Worm (Caenorhabditis elegans) whole organism, L4 larva: ENCODE results near the gene clec-162.

ENCODE experiments used
- D1046.2 ChIP-seq: fragments of 200-800 bp; sonication (Bioruptor generic); IDR thresholded peaks from 2 replicates; pipeline ENCODE4 v1.3.6; 2022; ENCODE audit warnings: missing genetic modification characterization, missing compliant biosample characterization
- F10B5.3 ChIP-seq: sonication (generic microtip); optimal IDR thresholded peaks from 2 replicates; lab custom pipeline; 2016; ENCODE audit warnings: mild to moderate bottlenecking, missing genetic modification characterization, missing compliant biosample characterization
- F26F4.8 ChIP-seq: fragments of 200-800 bp; sonication (Bioruptor generic); conservative IDR thresholded peaks from 2 replicates; pipeline ENCODE4 v1.3.6; 2022; ENCODE audit warnings: missing genetic modification characterization, missing compliant biosample characterization
- Y48G9A.11 ChIP-seq: fragments of 200-800 bp; sonication (Bioruptor generic); IDR thresholded peaks from 2 replicates; pipeline ENCODE4 v1.3.6; 2022; ENCODE audit warnings: missing genetic modification reagents, missing genetic modification characterization, missing compliant biosample characterization
- Y75B8A.6 ChIP-seq: fragments of 200-800 bp; sonication (Bioruptor generic); IDR thresholded peaks from 2 replicates; pipeline ENCODE4 v1.3.6; 2022; ENCODE audit warnings: missing genetic modification reagents, missing genetic modification characterization, missing compliant biosample characterization
- aha-1 ChIP-seq: fragments of 150-350 bp; peaks from one replicate; lab custom pipeline; 2014; ENCODE audit warnings: missing biosample characterization, missing genetic modification characterization
- attf-4 ChIP-seq: sonication (generic microtip); optimal IDR thresholded peaks from 3 replicates; lab custom pipeline; 2017; ENCODE audit warnings: missing biosample characterization, missing genetic modification characterization
- ceh-44 ChIP-seq: fragments of 200-800 bp; sonication (Bioruptor generic); IDR thresholded peaks from 2 replicates; pipeline ENCODE4 v1.3.6; 2022; ENCODE audit warnings: missing genetic modification reagents, missing genetic modification characterization, missing compliant biosample characterization
- ceh-82 ChIP-seq: sonication (generic microtip); optimal IDR thresholded peaks from 2 replicates; lab custom pipeline; 2017; ENCODE audit warnings: missing biosample characterization, missing genetic modification characterization
- ces-1 ChIP-seq: fragments of 150-350 bp; sonication (generic microtip); optimal IDR thresholded peaks from 4 replicates; lab custom pipeline; 2014; ENCODE audit warnings: missing biosample characterization, missing genetic modification reagents, missing genetic modification characterization
- daf-16 ChIP-seq, 3 experiments: sonication (generic microtip); optimal IDR thresholded peaks; 2 replicates each; lab custom pipeline; 2016 to 2017; ENCODE audit warnings: missing genetic modification characterization in 3 of 3, missing genetic modification reagents in 3 of 3, mild to moderate bottlenecking in 2 of 3, missing compliant biosample characterization in 2 of 3, missing biosample characterization in 1 of 3, moderate library complexity in 1 of 3
- dmd-6 ChIP-seq: fragments of 200-800 bp; sonication (Bioruptor generic); IDR thresholded peaks from 2 replicates; pipeline ENCODE4 v1.3.6; 2022; ENCODE audit warnings: missing genetic modification reagents, missing genetic modification characterization, missing compliant biosample characterization
- dmd-8 ChIP-seq: fragments of 200-800 bp; sonication (Bioruptor generic); IDR thresholded peaks from 2 replicates; pipeline ENCODE4 v1.3.6; 2022; ENCODE audit warnings: missing genetic modification characterization, missing compliant biosample characterization
- dpl-1 ChIP-seq: fragments of 150-350 bp; optimal IDR thresholded peaks from 2 replicates; lab custom pipeline; 2014; ENCODE audit warnings: missing biosample characterization, missing genetic modification reagents, missing genetic modification characterization
- dve-1 ChIP-seq: sonication (generic microtip); optimal IDR thresholded peaks from 2 replicates; lab custom pipeline; 2017; ENCODE audit warnings: antibody characterized with exemption, mild to moderate bottlenecking, missing genetic modification characterization, missing compliant biosample characterization; ENCODE audit not compliant: insufficient read depth
- hif-1 ChIP-seq, 2 experiments: sonication (generic microtip); optimal IDR thresholded peaks; 2 replicates each; lab custom pipeline; 2016 to 2017; ENCODE audit warnings: missing compliant biosample characterization in 2 of 2, missing genetic modification characterization in 2 of 2, missing genetic modification reagents in 2 of 2, missing genotype in 2 of 2, mild to moderate bottlenecking in 1 of 2
- hlh-11 ChIP-seq: fragments of 200-800 bp; sonication (Bioruptor generic); optimal IDR thresholded peaks from 2 replicates; lab custom pipeline; 2018; ENCODE audit warnings: mild to moderate bottlenecking, missing genetic modification characterization, missing compliant biosample characterization
- hlh-30 ChIP-seq: sonication (generic microtip); optimal IDR thresholded peaks from 2 replicates; lab custom pipeline; 2017; ENCODE audit warnings: antibody characterized with exemption, mild to moderate bottlenecking, missing genetic modification characterization, missing compliant biosample characterization; ENCODE audit not compliant: insufficient read depth
- hmg-1.1 ChIP-seq: fragments of 200-800 bp; sonication (Bioruptor generic); IDR thresholded peaks from 2 replicates; pipeline ENCODE4 v1.3.6; 2022; ENCODE audit warnings: missing genetic modification reagents, missing genetic modification characterization, missing compliant biosample characterization
- lin-1 ChIP-seq: fragments of 200-800 bp; sonication (Bioruptor generic); IDR thresholded peaks from 2 replicates; pipeline ENCODE4 v1.3.6; 2022; ENCODE audit warnings: missing genetic modification reagents, missing genetic modification characterization, missing compliant biosample characterization
- lin-13 ChIP-seq: fragments of 150-350 bp; optimal IDR thresholded peaks from 2 replicates; lab custom pipeline; 2014; ENCODE audit warnings: missing biosample characterization, missing genetic modification reagents, missing genetic modification characterization
- lin-15B ChIP-seq: fragments of 150-350 bp; sonication (generic microtip); optimal IDR thresholded peaks from 3 replicates; lab custom pipeline; 2014; ENCODE audit warnings: missing biosample characterization, missing genetic modification characterization
- madf-5 ChIP-seq, 2 experiments: fragments of 200-800 bp; sonication (Bioruptor generic); IDR thresholded peaks; 2 replicates each; pipeline ENCODE4 v1.3.6; 2022; ENCODE audit warnings: missing compliant biosample characterization in 2 of 2, missing genetic modification characterization in 2 of 2
- mdl-1 ChIP-seq, 2 experiments: fragments of 150-350 bp in 1 of 2; sonication (generic microtip) in 1 of 2; optimal IDR thresholded peaks; 2 replicates each; lab custom pipeline; 2014 to 2017; ENCODE audit warnings: missing biosample characterization in 2 of 2, missing genetic modification characterization in 2 of 2
- mep-1 ChIP-seq: fragments of 150-350 bp; sonication (generic microtip); optimal IDR thresholded peaks from 3 replicates; lab custom pipeline; 2014; ENCODE audit warnings: missing biosample characterization, missing genetic modification characterization
- mes-2 ChIP-seq: sonication (generic microtip); optimal IDR thresholded peaks from 2 replicates; lab custom pipeline; 2016; ENCODE audit warnings: missing genotype, mild to moderate bottlenecking, missing genetic modification characterization, missing compliant biosample characterization; ENCODE audit not compliant: poor library complexity, severe bottlenecking
- nhr-11 ChIP-seq: fragments of 150-350 bp; optimal IDR thresholded peaks from 2 replicates; lab custom pipeline; 2014; ENCODE audit warnings: missing biosample characterization, missing genetic modification characterization
- nhr-111 ChIP-seq: fragments of 200-800 bp; sonication (Bioruptor generic); optimal IDR thresholded peaks from 2 replicates; lab custom pipeline; 2018; ENCODE audit warnings: mild to moderate bottlenecking, missing genetic modification characterization, missing compliant biosample characterization
- nhr-25 ChIP-seq: sonication (generic microtip); optimal IDR thresholded peaks from 2 replicates; lab custom pipeline; 2017; ENCODE audit warnings: missing genetic modification characterization, mild to moderate bottlenecking, missing compliant biosample characterization, antibody characterized with exemption, moderate library complexity, borderline replicate concordance; ENCODE audit not compliant: insufficient read depth
- nhr-28 ChIP-seq: fragments of 150-350 bp; optimal IDR thresholded peaks from 2 replicates; lab custom pipeline; 2014; ENCODE audit warnings: missing biosample characterization, missing genetic modification characterization
- nhr-41 ChIP-seq: fragments of 200-800 bp; sonication (Bioruptor generic); IDR thresholded peaks from 2 replicates; pipeline ENCODE4 v1.3.6; 2022; ENCODE audit warnings: missing genetic modification reagents, missing genetic modification characterization, missing compliant biosample characterization
- nhr-48 ChIP-seq: sonication (generic microtip); optimal IDR thresholded peaks from 2 replicates; lab custom pipeline; 2016; ENCODE audit warnings: mild to moderate bottlenecking, missing genetic modification characterization, missing compliant biosample characterization
- nhr-77 ChIP-seq: fragments of 150-350 bp; optimal IDR thresholded peaks from 2 replicates; lab custom pipeline; 2014; ENCODE audit warnings: missing biosample characterization, missing genetic modification characterization
- skn-1 ChIP-seq: fragments of 150-350 bp; optimal IDR thresholded peaks from 2 replicates; lab custom pipeline; 2014; ENCODE audit warnings: missing biosample characterization, missing genetic modification characterization
- spr-1 ChIP-seq: sonication (generic microtip); optimal IDR thresholded peaks from 2 replicates; lab custom pipeline; 2016; ENCODE audit warnings: mild to moderate bottlenecking, missing genetic modification characterization, missing compliant biosample characterization
- unc-62 ChIP-seq, 3 experiments: fragments of 150-350 bp in 1 of 3; sonication (generic microtip); optimal IDR thresholded peaks in 2 of 3; peaks in 1 of 3; 1 replicate in 1 of 3; 2 replicates in 2 of 3; lab custom pipeline; 2014 to 2017; ENCODE audit warnings: missing biosample characterization in 3 of 3, missing genetic modification characterization in 3 of 3, missing genetic modification reagents in 3 of 3, missing genotype in 1 of 3
- vab-7 ChIP-seq: fragments of 200-800 bp; sonication (Bioruptor generic); IDR thresholded peaks from 2 replicates; pipeline ENCODE4 v1.3.6; 2022; ENCODE audit warnings: missing genetic modification reagents, missing genetic modification characterization, missing compliant biosample characterization
- zfp-2 ChIP-seq: sonication (generic microtip); optimal IDR thresholded peaks from 2 replicates; lab custom pipeline; 2016; ENCODE audit warnings: mild to moderate bottlenecking, missing genetic modification characterization, missing compliant biosample characterization
- zip-11 ChIP-seq: fragments of 200-800 bp; sonication (Bioruptor generic); IDR thresholded peaks from 2 replicates; pipeline ENCODE4 v1.3.6; 2022; ENCODE audit warnings: missing genetic modification characterization, missing compliant biosample characterization

clec-162 gene

ce11 chrIII:9713182-9713581 lies 11.8 kb downstream of the clec-162 start:
- TF ChIP-seq ces-1 (no peak), dmd-6 (GFP tag; lab: Robert Waterston, UW) (no peak), nhr-28 (peak; percentile 51), nhr-25 (tag; lab: Kevin White, UChicago) (no peak), nhr-11 (tag; lab: Kevin White, UChicago) (no peak), spr-1 (no peak), aha-1 (tag; lab: Kevin White, UChicago) (peak; percentile 84)

ce11 chrIII:9711163-9711562 lies 13.9 kb downstream of the clec-162 start:
- TF ChIP-seq nhr-48 (tag; lab: Kevin White, UChicago) (no peak), aha-1 (tag; lab: Kevin White, UChicago) (peak; percentile 93), nhr-41 (GFP tag; lab: Robert Waterston, UW) (no peak)

ce11 chrIII:9705157-9705905 lies 19.7 kb downstream of the clec-162 start:
- TF ChIP-seq nhr-111 (GFP tag; lab: Kevin White, UChicago) = no peak
- peak; percentile 75 for TF ChIP-seq aha-1 (tag; lab: Kevin White, UChicago)
- no peak for TF ChIP-seq ceh-82 (tag; lab: Kevin White, UChicago)
- no peak for TF ChIP-seq lin-13 (GFP tag; lab: Kevin White, UChicago)
- no peak for TF ChIP-seq nhr-77
- peak in 1 of 2 experiments; percentile 75 for TF ChIP-seq unc-62 (GFP tag; optimal IDR thresholded peaks at IDR 0.05 in 1 of 2; lab: Kevin White, UChicago)
- no peak for TF ChIP-seq unc-62 (tag; optimal IDR thresholded peaks at IDR 0.05; lab: Kevin White, UChicago)
- TF ChIP-seq vab-7 (GFP tag; lab: Robert Waterston, UW) = no peak
- TF ChIP-seq hlh-30 (tag; lab: Kevin White, UChicago) = no peak
- TF ChIP-seq ceh-44 (GFP tag; lab: Robert Waterston, UW) = no peak
- TF ChIP-seq lin-15B (tag; lab: Kevin White, UChicago) = no peak
- TF ChIP-seq hmg-1.1 = no peak
- no peak for TF ChIP-seq skn-1 (tag; lab: Kevin White, UChicago)
- TF ChIP-seq madf-5 (GFP tag; IDR thresholded peaks at IDR 0.05; lab: Robert Waterston, UW) = no peak

ce11 chrIII:9704606-9704938 lies 20.4 kb downstream of the clec-162 start:
- peak; percentile 14 for TF ChIP-seq hlh-30 (tag; lab: Kevin White, UChicago)
- TF ChIP-seq hif-1 (tag; optimal IDR thresholded peaks at IDR 0.05; lab: Kevin White, UChicago) = no peak
- no peak for TF ChIP-seq attf-4
- peak; percentile 34 for TF ChIP-seq mes-2 (tag; lab: Kevin White, UChicago)
- TF ChIP-seq unc-62 (GFP tag; optimal IDR thresholded peaks at IDR 0.05 in 1 of 2; lab: Kevin White, UChicago) = peak in 1 of 2 experiments; percentile 62
- no peak for TF ChIP-seq unc-62 (tag; optimal IDR thresholded peaks at IDR 0.05; lab: Kevin White, UChicago)

DNA sequence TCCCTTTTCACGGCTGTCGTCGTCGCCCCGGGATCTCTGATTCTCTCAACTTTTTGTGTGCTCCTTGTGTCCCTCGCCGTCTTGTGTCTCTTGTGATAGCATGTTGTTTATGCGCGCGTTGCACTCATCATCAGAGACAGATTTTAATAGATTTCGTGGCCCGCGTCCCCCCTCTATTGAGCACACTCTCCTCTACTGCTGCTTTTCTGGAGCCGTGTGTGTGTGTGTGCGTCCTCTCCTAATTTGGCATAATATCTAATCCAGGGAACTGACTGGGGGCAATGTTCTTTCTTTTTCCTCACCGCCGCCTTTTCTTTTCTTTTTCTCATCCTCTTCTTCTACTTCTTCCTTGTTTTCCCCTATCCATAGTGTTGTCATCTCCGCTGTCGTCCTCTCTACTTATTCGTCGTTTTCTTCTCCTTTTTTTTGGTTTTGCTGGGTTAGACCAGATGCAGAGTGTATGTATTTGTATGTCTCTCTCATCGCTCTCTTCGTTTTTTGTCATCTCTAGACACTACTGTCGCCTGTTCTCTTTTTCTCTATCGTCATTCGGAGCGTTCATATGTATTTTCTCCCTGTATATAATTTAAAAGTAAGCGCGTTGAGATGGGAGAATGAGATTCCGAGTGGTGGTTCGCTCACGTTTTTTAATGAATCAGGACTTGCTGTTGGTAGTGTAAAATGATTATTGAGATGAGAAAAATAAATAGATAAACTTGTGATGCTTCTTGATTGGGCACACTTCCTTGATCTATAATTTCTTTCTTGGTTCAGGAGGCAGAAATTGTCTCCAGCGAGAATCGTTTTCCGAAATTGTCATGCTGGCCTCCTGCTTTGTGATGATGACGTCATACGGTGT lies 21.0 kb downstream of the clec-162 start:
- TF ChIP-seq D1046.2 (GFP tag; lab: Robert Waterston, UW) (no peak), hlh-11 (tag; lab: Kevin White, UChicago) (peak; percentile 39), zip-11 (GFP tag; lab: Robert Waterston, UW) (no peak), mep-1 (tag; lab: Kevin White, UChicago) (no peak), dpl-1 (GFP tag; lab: Kevin White, UChicago) (no peak), nhr-28 (peak; percentile 54), F10B5.3 (tag; lab: Kevin White, UChicago) (no peak), daf-16 (GFP tag; optimal IDR thresholded peaks at IDR 0.05; lab: Kevin White, UChicago) (no peak), daf-16 (tag; optimal IDR thresholded peaks at IDR 0.05; lab: Kevin White, UChicago) (peak; percentile 11), ceh-82 (tag; lab: Kevin White, UChicago) (no peak), zfp-2 (tag; lab: Kevin White, UChicago) (no peak), Y75B8A.6 (GFP tag; lab: Robert Waterston, UW) (no peak), nhr-111 (GFP tag; lab: Kevin White, UChicago) (no peak), mdl-1 (tag; optimal IDR thresholded peaks at IDR 0.05; lab: Kevin White, UChicago) (no peak), Y48G9A.11 (no peak), lin-1 (GFP tag; lab: Robert Waterston, UW) (no peak), F26F4.8 (GFP tag; lab: Robert Waterston, UW) (no peak), dmd-8 (no peak), dve-1 (tag; lab: Kevin White, UChicago) (peak; percentile 55)
